Worm (Caenorhabditis elegans): ENCODE measurements around the gene Y57A10B.7.

- no peak for TF ChIP-seq W03F9.2 (tag; optimal IDR thresholded peaks at IDR 0.05)
- no peak for TF ChIP-seq dao-5 (tag; optimal IDR thresholded peaks at IDR 0.05)
- no peak for TF ChIP-seq him-1 (tag; optimal IDR thresholded peaks at IDR 0.05)
Measured at ce11 chrII:12373921-12374320, 19.7 kb downstream of the Y57A10B.7 start.
